Worm (Caenorhabditis elegans): Measurements from ENCODE around the gene nstp-10.

The nstp-10 gene

ce11 chrV:9503152-9503817, 46.4 kb downstream of the nstp-10 start (continued):
- TF ChIP-seq mep-1 (tag; optimal IDR thresholded peaks at IDR 0.05) = peak; percentile 56
- peak; percentile 6 for TF ChIP-seq nhr-111 (GFP tag; optimal IDR thresholded peaks at IDR 0.05)
- TF ChIP-seq mxl-3 (GFP tag; optimal IDR thresholded peaks at IDR 0.05) = peak; percentile 54
- TF ChIP-seq F10B5.3 (tag; optimal IDR thresholded peaks at IDR 0.05) = no peak
- TF ChIP-seq zip-2 (tag; optimal IDR thresholded peaks at IDR 0.05) = no peak
- peak; percentile 67; the same call in 1 of the 2 replicates for TF ChIP-seq lin-1 (GFP tag; IDR thresholded peaks at IDR 0.05)
- TF ChIP-seq unc-130 (GFP tag; optimal IDR thresholded peaks at IDR 0.05) = no peak
- no peak; the same call in 1 of the 2 replicates for TF ChIP-seq egl-43 (GFP tag; IDR thresholded peaks at IDR 0.05)
- TF ChIP-seq nhr-28 (tag; optimal IDR thresholded peaks at IDR 0.05) = peak; percentile 59
- no peak for TF ChIP-seq fos-1 (tag; optimal IDR thresholded peaks at IDR 0.05)
- 0 out of 2 replicates have a peak, but pooled peaks have one; percentile 49 for TF ChIP-seq zip-11 (GFP tag; IDR thresholded peaks at IDR 0.05)
- TF ChIP-seq dpl-1 (GFP tag; optimal IDR thresholded peaks at IDR 0.05) = peak; percentile 21
- peak; percentile 87 for TF ChIP-seq ctbp-1 (GFP tag; IDR thresholded peaks at IDR 0.05)
- peak; percentile 65 for TF ChIP-seq duxl-1 (tag; optimal IDR thresholded peaks at IDR 0.05; ENCODE audit: poor library complexity)
- 0 out of 2 replicates have a peak, but pooled peaks have one; percentile 80 for TF ChIP-seq Y75B8A.6 (GFP tag; IDR thresholded peaks at IDR 0.05)
- TF ChIP-seq hlh-30 (tag; optimal IDR thresholded peaks at IDR 0.05; ENCODE audit: insufficient read depth) = peak; percentile 6
- TF ChIP-seq nhr-77 (tag; optimal IDR thresholded peaks at IDR 0.05) = peak; percentile 12
- peak; percentile 85 for TF ChIP-seq gei-8 (GFP tag; optimal IDR thresholded peaks at IDR 0.05)
- peak; percentile 72 to 73; a peak in 1 of 4 replicates for TF ChIP-seq madf-5 (GFP tag; IDR thresholded peaks at IDR 0.05)
- peak; percentile 84 for TF ChIP-seq dmd-6 (GFP tag; IDR thresholded peaks at IDR 0.05)
- peak; percentile 81 for TF ChIP-seq nhr-42 (GFP tag; IDR thresholded peaks at IDR 0.05)
- TF ChIP-seq tag-97 (GFP tag; IDR thresholded peaks at IDR 0.05) = no peak
- TF ChIP-seq dmd-8 (GFP tag; IDR thresholded peaks at IDR 0.05) = peak; percentile 97
- TF ChIP-seq hlh-11 (tag; optimal IDR thresholded peaks at IDR 0.05) = peak; percentile 65
- TF ChIP-seq lin-38 (GFP tag; IDR thresholded peaks at IDR 0.05) = no peak; the same call in 1 of the 2 replicates
- peak; percentile 71 for TF ChIP-seq mes-2 (tag; optimal IDR thresholded peaks at IDR 0.05; ENCODE audit: poor library complexity, severe bottlenecking)
- no peak for TF ChIP-seq unc-39 (tag; optimal IDR thresholded peaks at IDR 0.05)
- no peak for TF ChIP-seq skn-1 (tag; optimal IDR thresholded peaks at IDR 0.05)
- TF ChIP-seq mxl-2 (GFP tag; conservative IDR thresholded peaks at IDR 0.05) = 0 out of 2 replicates have a peak, but pooled peaks have one; percentile 12
- no peak for TF ChIP-seq dve-1 (tag; optimal IDR thresholded peaks at IDR 0.05; ENCODE audit: insufficient read depth)
- TF ChIP-seq sdz-12 (GFP tag; optimal IDR thresholded peaks at IDR 0.05) = no peak
- TF ChIP-seq ZK337.2 (GFP tag; IDR thresholded peaks at IDR 0.05) = peak; percentile 87
- no peak for TF ChIP-seq ces-1 (GFP tag; optimal IDR thresholded peaks at IDR 0.05)
- peak; percentile 47 for TF ChIP-seq T20F7.1 (GFP tag; optimal IDR thresholded peaks at IDR 0.05)
- no peak for TF ChIP-seq fkh-10 (GFP tag; optimal IDR thresholded peaks at IDR 0.05)
- TF ChIP-seq nhr-10 (tag; optimal IDR thresholded peaks at IDR 0.05) = no peak
- TF ChIP-seq zfp-2 (tag; optimal IDR thresholded peaks at IDR 0.05) = no peak
- no peak for TF ChIP-seq ztf-11 (tag; optimal IDR thresholded peaks at IDR 0.05)
- TF ChIP-seq ceh-44 (GFP tag; IDR thresholded peaks at IDR 0.05) = 0 out of 2 replicates have a peak, but pooled peaks have one; percentile 43
- TF ChIP-seq php-3 (GFP tag; IDR thresholded peaks at IDR 0.05) = peak; percentile 61; the same call in 1 of the 2 replicates
- no peak for TF ChIP-seq F49E8.2 (tag; optimal IDR thresholded peaks at IDR 0.05; ENCODE audit: borderline replicate concordance)
- TF ChIP-seq rbr-2 (tag; optimal IDR thresholded peaks at IDR 0.05) = peak; percentile 75
- TF ChIP-seq nhr-237 (tag; optimal IDR thresholded peaks at IDR 0.05) = no peak
- TF ChIP-seq nhr-11 (tag; optimal IDR thresholded peaks at IDR 0.05) = no peak
- TF ChIP-seq aly-2 (tag; optimal IDR thresholded peaks at IDR 0.05) = no peak
- peak; percentile 85; the same call in 1 of the 2 replicates for TF ChIP-seq snpc-1.2 (GFP tag; IDR thresholded peaks at IDR 0.05)
- TF ChIP-seq tra-1 (GFP tag; IDR thresholded peaks at IDR 0.05) = peak; percentile 85
- TF ChIP-seq Y48G9A.11 (GFP tag; IDR thresholded peaks at IDR 0.05) = peak; percentile 76
- peak; percentile 62; the same call in 1 of the 2 replicates for TF ChIP-seq nhr-41 (GFP tag; IDR thresholded peaks at IDR 0.05)

Data from whole organism, L4 larva.